Fruit fly (Drosophila melanogaster) whole organism, wandering third instar larva: ENCODE measurements around the gene CG2224.
A peak's percentile ranks its signal among the peaks of the same experiment; 100 is the strongest.

Experiments used
- Dfd ChIP-seq: fragments of >200 bp; optimal IDR thresholded peaks from 2 replicates; lab custom pipeline; 2017; ENCODE audit warnings: missing biosample characterization, missing genetic modification characterization
- HLH106 ChIP-seq: fragments of 200-800 bp; optimal IDR thresholded peaks from 3 replicates; lab custom pipeline; 2019; ENCODE audit warnings: missing biosample characterization, mild to moderate bottlenecking, missing genetic modification characterization, moderate library complexity
- Hnf4 ChIP-seq: fragments of 200-800 bp; sonication (Bioruptor generic); optimal IDR thresholded peaks from 2 replicates; lab custom pipeline; 2016; ENCODE audit warnings: missing biosample characterization, mild to moderate bottlenecking, missing genetic modification characterization
- Hr78 ChIP-seq: fragments of >200 bp; optimal IDR thresholded peaks from 2 replicates; lab custom pipeline; 2017; ENCODE audit warnings: missing biosample characterization, missing genetic modification characterization
- OdsH ChIP-seq: fragments of 200-800 bp; sonication (Bioruptor generic); optimal IDR thresholded peaks from 2 replicates; lab custom pipeline; 2016; ENCODE audit warnings: missing biosample characterization, mild to moderate bottlenecking, missing genetic modification characterization
- Rel ChIP-seq, 2 experiments: fragments of 200-800 bp; sonication (Bioruptor generic) in 1 of 2; optimal IDR thresholded peaks; 2 replicates in 1 of 2; 3 replicates in 1 of 2; lab custom pipeline; 2016 to 2019; ENCODE audit warnings: mild to moderate bottlenecking in 2 of 2, missing biosample characterization in 2 of 2, missing genetic modification characterization in 2 of 2, moderate library complexity in 1 of 2
- Sp1 ChIP-seq: fragments of 200-800 bp; sonication (Bioruptor generic); optimal IDR thresholded peaks from 3 replicates; lab custom pipeline; 2019; ENCODE audit warnings: missing biosample characterization, mild to moderate bottlenecking, missing genetic modification characterization, moderate library complexity
- br ChIP-seq: fragments of 200-800 bp; sonication (Bioruptor generic); optimal IDR thresholded peaks from 2 replicates; lab custom pipeline; 2016; ENCODE audit warnings: missing biosample characterization, missing genetic modification characterization
- dmrt93B ChIP-seq: fragments of 200-800 bp; sonication (Bioruptor generic); optimal IDR thresholded peaks from 2 replicates; lab custom pipeline; 2018; ENCODE audit warnings: missing biosample characterization, mild to moderate bottlenecking, missing genetic modification characterization
- ey ChIP-seq: fragments of 200-800 bp; sonication (Bioruptor generic); optimal IDR thresholded peaks from 2 replicates; lab custom pipeline; 2016; ENCODE audit warnings: missing biosample characterization, missing genetic modification characterization
- foxo ChIP-seq, 2 experiments: fragments of 200-800 bp; sonication (Bioruptor generic); optimal IDR thresholded peaks; 2 replicates in 1 of 2; 3 replicates in 1 of 2; lab custom pipeline; 2016 to 2017; ENCODE audit warnings: missing biosample characterization in 2 of 2, missing genetic modification characterization in 2 of 2
- fru ChIP-seq: fragments of 200-800 bp; sonication (Bioruptor generic); optimal IDR thresholded peaks from 3 replicates; lab custom pipeline; 2016; ENCODE audit warnings: missing biosample characterization, mild to moderate bottlenecking, missing genetic modification characterization
- h ChIP-seq: fragments of 200-800 bp; sonication (Bioruptor generic); optimal IDR thresholded peaks from 3 replicates; lab custom pipeline; 2016; ENCODE audit warnings: missing biosample characterization, mild to moderate bottlenecking, missing genetic modification characterization
- pan ChIP-seq: fragments of >200 bp; optimal IDR thresholded peaks from 2 replicates; lab custom pipeline; 2017
- rgr ChIP-seq: fragments of 200-800 bp; sonication (Bioruptor generic); optimal IDR thresholded peaks from 3 replicates; lab custom pipeline; 2016; ENCODE audit warnings: missing biosample characterization, mild to moderate bottlenecking, missing genetic modification characterization
- sage ChIP-seq: fragments of 200-800 bp; sonication (Bioruptor generic); optimal IDR thresholded peaks from 2 replicates; lab custom pipeline; 2016; ENCODE audit warnings: missing biosample characterization, mild to moderate bottlenecking, missing genetic modification characterization
- sv ChIP-seq: fragments of 200-800 bp; sonication (Bioruptor generic); optimal IDR thresholded peaks from 3 replicates; lab custom pipeline; 2016; ENCODE audit warnings: missing biosample characterization, missing genetic modification characterization
- usp ChIP-seq: fragments of >200 bp; optimal IDR thresholded peaks from 2 replicates; lab custom pipeline; 2017; ENCODE audit warnings: missing biosample characterization, missing genetic modification characterization
- woc ChIP-seq: sonication (Bioruptor generic); optimal IDR thresholded peaks from 2 replicates; lab custom pipeline; 2016; ENCODE audit warnings: missing biosample characterization, mild to moderate bottlenecking, missing genetic modification characterization

The CG2224 gene

dm6 chr3R:30413795-30414194, 45.3 kb downstream of the CG2224 start:
- TF ChIP-seq ey (GFP tag; lab: Kevin White, UChicago) (peak; percentile 46), woc (GFP tag; lab: Kevin White, UChicago) (peak; percentile 9), rgr (GFP tag; lab: Kevin White, UChicago) (peak; percentile 60), sv (GFP tag; lab: Kevin White, UChicago) (no peak), Hnf4 (GFP tag; lab: Kevin White, UChicago) (peak; percentile 9), Hr78 (GFP tag; lab: Kevin White, UChicago) (no peak), foxo (GFP tag; optimal IDR thresholded peaks at IDR 0.05; lab: Kevin White, UChicago) (peak in 1 of 2 experiments; percentile 70), h (GFP tag; lab: Kevin White, UChicago) (peak; percentile 56), sage (no peak), Sp1 (GFP tag; lab: Kevin White, UChicago) (peak; percentile 6), fru (GFP tag; lab: Kevin White, UChicago) (peak; percentile 44), br (GFP tag; lab: Kevin White, UChicago) (peak; percentile 57), pan (lab: Kevin White, UChicago) (no peak), OdsH (GFP tag; lab: Kevin White, UChicago) (peak; percentile 55), dmrt93B (peak; percentile 0), usp (no peak), HLH106 (tag; lab: Kevin White, UChicago) (peak; percentile 27)

dm6 chr3R:30406482-30406881, 52.6 kb downstream of the CG2224 start:
- TF ChIP-seq Dfd (GFP tag; lab: Kevin White, UChicago) = no peak
- TF ChIP-seq Rel (GFP tag; optimal IDR thresholded peaks at IDR 0.05; lab: Kevin White, UChicago) = no peak
- TF ChIP-seq Rel (tag; optimal IDR thresholded peaks at IDR 0.05; lab: Kevin White, UChicago) = peak; percentile 94
- no peak for TF ChIP-seq Hr78 (GFP tag; lab: Kevin White, UChicago)
